Worm (Caenorhabditis elegans) whole organism, late embryonic: ENCODE data around the gene F53C11.5.

Experiments used
- F13H6.1 ChIP-seq: sonication (generic microtip); optimal IDR thresholded peaks from 2 replicates; lab custom pipeline; 2016; ENCODE audit warnings: missing genetic modification characterization, missing compliant biosample characterization
- Y22D7AL.16 ChIP-seq: sonication (generic microtip); optimal IDR thresholded peaks from 2 replicates; lab custom pipeline; 2016; ENCODE audit warnings: missing genetic modification characterization, missing compliant biosample characterization
- ceh-2 ChIP-seq: sonication (generic microtip); optimal IDR thresholded peaks from 2 replicates; lab custom pipeline; 2016; ENCODE audit warnings: missing genotype, missing genetic modification characterization, missing compliant biosample characterization
- ceh-22 ChIP-seq: sonication (generic microtip); optimal IDR thresholded peaks from 2 replicates; lab custom pipeline; 2017; ENCODE audit warnings: missing biosample characterization, missing genetic modification characterization
- ceh-24 ChIP-seq: sonication (generic microtip); optimal IDR thresholded peaks from 2 replicates; lab custom pipeline; 2016; ENCODE audit warnings: mild to moderate bottlenecking, missing genetic modification characterization, missing compliant biosample characterization
- ceh-31 ChIP-seq: sonication (generic microtip); optimal IDR thresholded peaks from 2 replicates; lab custom pipeline; 2016; ENCODE audit warnings: missing genetic modification characterization, missing compliant biosample characterization
- ceh-9 ChIP-seq: sonication (generic microtip); optimal IDR thresholded peaks from 2 replicates; lab custom pipeline; 2016; ENCODE audit warnings: mild to moderate bottlenecking, missing genetic modification characterization, inconsistent platforms, missing compliant biosample characterization
- dmd-4 ChIP-seq: sonication (generic microtip); optimal IDR thresholded peaks from 2 replicates; lab custom pipeline; 2016; ENCODE audit warnings: borderline replicate concordance, missing genetic modification characterization, missing compliant biosample characterization
- dve-1 ChIP-seq: sonication (generic microtip); optimal IDR thresholded peaks from 2 replicates; lab custom pipeline; 2017; ENCODE audit warnings: antibody characterized with exemption, mild to moderate bottlenecking, missing genetic modification characterization, missing compliant biosample characterization
- elt-2 ChIP-seq: sonication (generic microtip); optimal IDR thresholded peaks from 2 replicates; lab custom pipeline; 2016; ENCODE audit warnings: missing genetic modification reagents, missing genetic modification characterization, missing compliant biosample characterization
- ets-4 ChIP-seq: sonication (generic microtip); optimal IDR thresholded peaks from 2 replicates; lab custom pipeline; 2016; ENCODE audit warnings: missing genetic modification characterization, missing compliant biosample characterization
- fax-1 ChIP-seq: sonication (generic microtip); optimal IDR thresholded peaks from 2 replicates; lab custom pipeline; 2016; ENCODE audit warnings: missing genotype, missing genetic modification characterization, missing compliant biosample characterization
- fkh-10 ChIP-seq: fragments of 150-350 bp; optimal IDR thresholded peaks from 2 replicates; lab custom pipeline; 2014; ENCODE audit warnings: missing biosample characterization, missing genetic modification reagents, missing genetic modification characterization
- fkh-6 ChIP-seq: sonication (generic microtip); optimal IDR thresholded peaks from 2 replicates; lab custom pipeline; 2016; ENCODE audit warnings: missing genetic modification characterization, missing compliant biosample characterization
- hlh-13 ChIP-seq: fragments of 200-800 bp; sonication (Bioruptor generic); optimal IDR thresholded peaks from 2 replicates; lab custom pipeline; 2018; ENCODE audit warnings: mild to moderate bottlenecking, missing genetic modification characterization, missing compliant biosample characterization
- hlh-6 ChIP-seq: sonication (generic microtip); optimal IDR thresholded peaks from 2 replicates; lab custom pipeline; 2016; ENCODE audit warnings: missing genotype, missing genetic modification characterization, missing compliant biosample characterization
- nfya-1 ChIP-seq: sonication (generic microtip); optimal IDR thresholded peaks from 2 replicates; lab custom pipeline; 2017; ENCODE audit warnings: missing genetic modification characterization, mild to moderate bottlenecking, missing compliant biosample characterization, antibody characterized with exemption, moderate library complexity
- nhr-11 ChIP-seq: fragments of 150-350 bp; optimal IDR thresholded peaks from 2 replicates; lab custom pipeline; 2014; ENCODE audit warnings: missing biosample characterization, missing genetic modification characterization
- npax-4 ChIP-seq: sonication (generic microtip); optimal IDR thresholded peaks from 2 replicates; lab custom pipeline; 2016; ENCODE audit warnings: missing genetic modification characterization, missing compliant biosample characterization
- pha-2 ChIP-seq: sonication (generic microtip); optimal IDR thresholded peaks from 2 replicates; lab custom pipeline; 2017; ENCODE audit warnings: mild to moderate bottlenecking, missing genetic modification characterization, missing compliant biosample characterization
- ref-2 ChIP-seq: sonication (generic microtip); optimal IDR thresholded peaks from 2 replicates; lab custom pipeline; 2016; ENCODE audit warnings: missing genetic modification characterization, missing compliant biosample characterization
- rnt-1 ChIP-seq: sonication (generic microtip); optimal IDR thresholded peaks from 2 replicates; lab custom pipeline; 2016; ENCODE audit warnings: missing genetic modification characterization, missing compliant biosample characterization
- tbx-2 ChIP-seq: sonication (generic microtip); optimal IDR thresholded peaks from 2 replicates; lab custom pipeline; 2016; ENCODE audit warnings: missing genetic modification characterization, missing compliant biosample characterization
- tbx-7 ChIP-seq: sonication (generic microtip); optimal IDR thresholded peaks from 2 replicates; lab custom pipeline; 2016; ENCODE audit warnings: missing genotype, missing genetic modification characterization, missing compliant biosample characterization
- unc-42 ChIP-seq: sonication (generic microtip); optimal IDR thresholded peaks from 2 replicates; lab custom pipeline; 2016; ENCODE audit warnings: missing genotype, missing genetic modification characterization, missing compliant biosample characterization
- zip-5 ChIP-seq: sonication (generic microtip); optimal IDR thresholded peaks from 2 replicates; lab custom pipeline; 2016; ENCODE audit warnings: missing genetic modification characterization, missing compliant biosample characterization
- ztf-16 ChIP-seq: sonication (generic microtip); optimal IDR thresholded peaks from 2 replicates; lab custom pipeline; 2017; ENCODE audit warnings: missing genetic modification characterization, missing compliant biosample characterization

F53C11.5 gene

DNA sequence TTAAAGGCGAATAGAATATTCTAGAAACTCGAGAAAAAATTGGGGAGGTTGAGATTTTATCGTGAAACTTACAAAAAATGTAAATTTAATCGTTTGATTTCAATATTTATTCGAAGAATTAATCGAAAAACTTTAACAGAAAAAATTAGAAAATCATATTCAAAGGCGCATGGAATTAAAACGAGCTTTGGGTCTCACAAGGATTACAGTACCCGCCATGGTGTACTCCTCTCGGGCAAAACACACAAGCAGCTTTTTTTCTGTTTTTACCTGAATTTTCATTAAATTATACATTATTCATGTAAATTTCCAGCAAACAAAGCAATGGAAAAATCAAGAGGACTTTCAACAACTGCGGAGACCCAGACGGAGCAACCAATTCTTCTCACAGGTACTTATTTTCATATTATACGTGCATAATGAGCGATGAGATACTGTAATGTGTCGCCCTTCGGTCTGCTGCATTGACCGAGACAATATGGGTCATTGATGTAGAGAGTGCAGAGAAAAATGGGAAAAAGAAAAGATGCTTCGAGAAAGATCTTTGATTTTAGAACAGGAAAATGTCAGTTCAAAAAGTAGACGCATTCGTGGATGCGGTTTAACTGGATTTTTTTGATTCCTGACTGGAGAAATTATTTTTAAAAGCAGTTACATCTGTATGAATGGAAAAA lies at the start of gene F53C11.5, which contains the start of gene F53C11.4:
Gene F53C11.5 (plus strand): TSS at position 325 of the 674 bp plus-strand sequence.
Gene F53C11.4 (minus strand): TSS at position 128 of the 674 bp plus-strand sequence.
- TF ChIP-seq nfya-1 (tag; lab: Kevin White, UChicago) (peak; percentile 60), elt-2 (tag; lab: Kevin White, UChicago) (peak; percentile 12), hlh-13 (GFP tag; lab: Kevin White, UChicago) (no peak), ceh-31 (tag; lab: Kevin White, UChicago) (peak; percentile 14), tbx-2 (peak; percentile 14), ets-4 (peak; percentile 14)
- TF ChIP-seq, all 69 proteins: peak for 5

DNA sequence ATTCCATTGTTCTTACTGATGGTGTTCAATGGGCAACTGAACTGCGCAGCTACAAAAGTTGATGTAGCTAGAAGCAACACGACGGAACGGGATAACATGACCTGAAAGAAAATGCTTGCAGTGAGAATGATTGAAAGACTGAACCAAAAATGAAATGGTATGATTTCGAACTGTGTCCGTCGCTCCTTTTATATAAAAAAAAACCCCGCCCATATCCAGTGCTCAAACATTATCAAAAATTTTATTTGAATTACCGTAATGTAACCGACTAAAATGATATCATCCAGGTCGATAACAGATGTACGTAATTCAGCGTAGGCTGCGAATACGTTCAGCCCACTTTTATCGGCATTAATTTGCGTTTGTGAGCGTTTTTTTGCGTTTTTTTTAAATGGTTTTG lies 49.0 kb upstream of the F53C11.5 start, which contains the start of gene irg-5:
Gene irg-5 (minus strand): TSS at position 101 of the 400 bp plus-strand sequence.
- no peak for TF ChIP-seq nhr-11
- no peak for TF ChIP-seq ceh-9 (tag; lab: Kevin White, UChicago)
- no peak for TF ChIP-seq ztf-16 (tag; lab: Kevin White, UChicago)

DNA sequence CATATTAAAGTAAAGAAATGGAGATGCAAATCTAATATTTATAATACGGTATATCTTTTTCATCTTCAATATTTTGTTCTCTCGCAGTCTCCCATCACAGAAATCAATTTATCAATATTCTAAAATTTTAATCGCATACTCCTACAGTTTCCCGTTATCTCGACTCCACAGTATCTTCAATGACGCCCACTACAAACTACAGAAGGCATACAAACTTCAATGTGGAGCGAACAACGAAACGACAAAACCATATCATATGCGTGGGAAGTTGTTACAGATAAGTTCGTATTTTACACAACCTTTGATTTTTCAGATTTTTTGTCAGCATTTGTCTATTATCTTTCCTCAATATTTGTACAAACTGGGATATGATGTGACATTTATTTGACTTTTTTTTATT lies 47.4 kb upstream of the F53C11.5 start:
- no peak for TF ChIP-seq elt-2 (tag; lab: Kevin White, UChicago)
- TF ChIP-seq ets-4 = no peak
- TF ChIP-seq ceh-24 (tag; lab: Kevin White, UChicago) = no peak
- TF ChIP-seq, all 69 proteins: peak for 0

DNA sequence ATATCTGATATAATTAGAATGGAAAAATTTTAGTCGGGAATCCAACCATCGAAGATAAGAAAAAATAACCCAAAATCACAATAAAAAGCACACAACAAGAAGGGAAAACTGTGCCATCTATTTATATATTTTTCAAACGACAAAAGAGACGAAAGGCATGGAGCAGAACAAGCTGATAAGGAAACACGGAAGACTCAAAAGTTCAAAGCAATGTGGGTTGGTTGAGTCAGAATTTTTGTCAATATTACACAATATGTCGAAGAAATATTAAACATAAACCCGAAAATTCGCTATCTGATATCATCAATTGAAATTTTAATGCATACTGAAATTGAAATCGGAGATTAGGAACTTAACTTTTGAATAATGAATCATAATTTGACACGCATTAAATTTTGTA lies 42.4 kb upstream of the F53C11.5 start, which contains the start of gene F35E12.9:
Gene F35E12.9 (minus strand): TSS at position 227 of the 400 bp plus-strand sequence.
- TF ChIP-seq elt-2 (tag; lab: Kevin White, UChicago) (peak; percentile 29), nhr-11 (no peak), rnt-1 (no peak), pha-2 (no peak), ceh-2 (no peak)

DNA sequence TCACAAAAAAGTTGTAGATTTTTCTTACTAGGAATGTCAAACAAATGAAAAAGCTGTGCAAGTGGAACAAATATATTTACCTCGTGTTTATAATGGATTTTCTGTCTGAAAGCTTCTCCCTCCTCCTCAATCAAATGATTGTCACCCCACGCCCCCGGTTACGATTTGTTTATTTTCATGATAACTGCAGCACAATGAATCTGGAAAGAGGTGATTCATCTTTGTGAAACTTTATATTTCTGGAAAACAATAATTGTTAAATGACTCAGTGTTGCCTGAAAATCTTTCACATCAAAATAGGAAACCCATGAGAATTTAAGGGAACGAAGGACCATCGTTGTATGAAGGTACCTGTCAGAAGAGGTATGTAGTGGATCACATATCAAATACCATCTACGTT lies 38.7 kb upstream of the F53C11.5 start, which contains the start of gene F35E12.10:
Gene F35E12.10 (minus strand): TSS at position 101 of the 400 bp plus-strand sequence.
- TF ChIP-seq hlh-13 (GFP tag; lab: Kevin White, UChicago) = no peak
- no peak for TF ChIP-seq zip-5
- no peak for TF ChIP-seq dve-1 (tag; lab: Kevin White, UChicago)
- no peak for TF ChIP-seq fax-1 (tag; lab: Kevin White, UChicago)
- TF ChIP-seq ceh-22 (tag; lab: Kevin White, UChicago) = no peak
- TF ChIP-seq F13H6.1 (tag; lab: Kevin White, UChicago) = no peak
- TF ChIP-seq dmd-4 (tag; lab: Kevin White, UChicago) = no peak
- no peak for TF ChIP-seq npax-4 (tag; lab: Kevin White, UChicago)
- TF ChIP-seq Y22D7AL.16 (tag; lab: Kevin White, UChicago) = no peak
- no peak for TF ChIP-seq tbx-7 (tag; lab: Kevin White, UChicago)
- no peak for TF ChIP-seq hlh-6
- no peak for TF ChIP-seq fkh-10 (GFP tag; lab: Kevin White, UChicago)
- TF ChIP-seq ceh-9 (tag; lab: Kevin White, UChicago) = no peak
- TF ChIP-seq, all 69 proteins: peak for 0

DNA sequence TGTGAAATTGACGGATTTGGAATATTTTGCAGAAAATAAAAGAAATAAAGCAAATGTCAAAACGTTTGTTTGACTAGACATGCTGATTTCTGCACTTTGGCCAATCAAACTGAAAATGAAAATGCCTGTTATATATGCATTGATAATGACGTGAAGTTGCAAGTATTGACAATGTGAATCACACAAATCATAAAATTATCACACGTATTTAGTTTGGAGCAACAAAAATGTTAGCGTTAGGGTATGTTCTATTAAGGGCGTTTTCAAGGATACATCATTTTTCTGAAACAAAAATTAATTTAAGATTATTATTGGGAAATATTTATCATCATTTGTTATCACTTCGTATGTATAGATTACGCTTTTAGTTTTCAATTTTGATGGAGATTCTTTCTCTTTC lies 35.5 kb upstream of the F53C11.5 start, which contains the start of gene cld-9:
Gene cld-9 (minus strand): TSS at position 81 of the 400 bp plus-strand sequence.
- TF ChIP-seq unc-42 (tag; lab: Kevin White, UChicago) = no peak
- no peak for TF ChIP-seq fkh-6 (tag; lab: Kevin White, UChicago)
- no peak for TF ChIP-seq F13H6.1 (tag; lab: Kevin White, UChicago)
- no peak for TF ChIP-seq elt-2 (tag; lab: Kevin White, UChicago)
- TF ChIP-seq ref-2 (tag; lab: Kevin White, UChicago) = no peak
- no peak for TF ChIP-seq dve-1 (tag; lab: Kevin White, UChicago)

DNA sequence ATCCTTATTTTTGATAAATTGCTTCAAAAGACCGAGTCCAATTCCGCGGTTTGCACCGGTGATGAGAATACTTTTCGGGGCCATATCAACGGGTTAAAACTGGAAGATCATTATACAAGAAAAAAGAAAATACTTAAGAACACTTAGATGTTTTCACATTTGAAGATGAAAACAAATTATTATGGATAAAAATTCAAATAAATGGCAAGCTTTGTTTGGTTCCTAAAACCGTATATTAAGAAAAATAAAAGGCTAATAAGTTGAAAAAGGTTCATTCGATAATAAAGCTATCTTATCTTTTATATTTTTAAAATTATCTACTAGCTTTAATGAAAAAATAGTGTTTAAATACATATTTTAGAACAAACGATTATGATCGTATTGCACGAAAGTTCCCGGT lies 33.9 kb upstream of the F53C11.5 start, which contains the start of gene F20G2.1:
Gene F20G2.1 (minus strand): TSS at position 101 of the 400 bp plus-strand sequence.
- TF ChIP-seq tbx-7 (tag; lab: Kevin White, UChicago) = no peak
